Fruit fly (Drosophila melanogaster): ENCODE measurements around the gene CG42866.

dm6 chr2L:19998139-19998538 is 36.7 kb upstream of the CG42866 start:
- TF ChIP-seq CG1621 (tag; optimal IDR thresholded peaks at IDR 0.05): no peak
- no peak for TF ChIP-seq CG8119 (GFP tag; IDR thresholded peaks at IDR 0.05)
